Worm (Caenorhabditis elegans) whole organism, L2 larva: ENCODE results near the gene B0244.5.

Source experiments
- crh-2 ChIP-seq: sonication (generic microtip); optimal IDR thresholded peaks from 2 replicates; lab custom pipeline; 2017; ENCODE audit warnings: missing biosample characterization, missing genetic modification characterization
- nhr-25 ChIP-seq: fragments of 150-350 bp; sonication (generic microtip); optimal IDR thresholded peaks from 3 replicates; lab custom pipeline; 2014; ENCODE audit warnings: missing biosample characterization, missing genetic modification characterization
- unc-62 ChIP-seq: fragments of 150-350 bp; optimal IDR thresholded peaks from 2 replicates; lab custom pipeline; 2014; ENCODE audit warnings: missing biosample characterization, missing genetic modification reagents, missing genetic modification characterization
- zag-1 ChIP-seq: fragments of 150-350 bp; optimal IDR thresholded peaks from 2 replicates; lab custom pipeline; 2014; ENCODE audit warnings: missing biosample characterization, missing genetic modification characterization

- TF ChIP-seq zag-1 (tag; lab: Kevin White, UChicago) (no peak), unc-62 (GFP tag; lab: Kevin White, UChicago) (no peak), crh-2 (tag; lab: Kevin White, UChicago) (no peak), nhr-25 (no peak)
These were observed 5.8 kb downstream of the B0244.5 start for ce11 chrIII:5750503-5750902.
